Fruit fly (Drosophila melanogaster) whole organism, embryonic: Measurements from ENCODE around the gene Ctr1A.
A peak's percentile ranks its signal among the peaks of the same experiment; 100 is the strongest.

ENCODE experiments used
- Asciz ChIP-seq: fragments of 200-800 bp; sonication (Bioruptor generic); optimal IDR thresholded peaks from 2 replicates; lab custom pipeline; 2017; ENCODE audit warnings: missing biosample characterization, mild to moderate bottlenecking, missing genetic modification characterization, missing genetic modification reagents
- Awh ChIP-seq: fragments of 200-800 bp; sonication (Bioruptor generic); IDR thresholded peaks from 2 replicates; pipeline ENCODE4, ENCODE4 v1.3.6; 2022; ENCODE audit warnings: missing biosample characterization, missing genetic modification characterization
- Bdp1 ChIP-seq: fragments of 200-800 bp; sonication (Bioruptor generic); optimal IDR thresholded peaks from 3 replicates; lab custom pipeline; 2016; ENCODE audit warnings: missing biosample characterization, missing genetic modification characterization
- BtbVII ChIP-seq: fragments of 200-800 bp; sonication (Bioruptor generic); optimal IDR thresholded peaks from 3 replicates; lab custom pipeline; 2017; ENCODE audit warnings: missing biosample characterization, mild to moderate bottlenecking, missing genetic modification characterization
- C15 ChIP-seq: fragments of 200-800 bp; sonication (Bioruptor generic); IDR thresholded peaks from 3 replicates; pipeline ENCODE4 v1.3.6; 2022; ENCODE audit warnings: missing biosample characterization, missing genetic modification characterization
- CG10654 ChIP-seq: fragments of 200-800 bp; sonication (Bioruptor generic); optimal IDR thresholded peaks from 2 replicates; lab custom pipeline; 2016; ENCODE audit warnings: missing biosample characterization, missing genetic modification characterization
- CG11093 ChIP-seq: fragments of 200-800 bp; sonication (Bioruptor generic); IDR thresholded peaks from 3 replicates; pipeline ENCODE4 v1.3.6; 2022; ENCODE audit warnings: missing biosample characterization, missing genetic modification characterization
- CG11504 ChIP-seq: fragments of 200-800 bp; sonication (Bioruptor generic); optimal IDR thresholded peaks from 3 replicates; lab custom pipeline; 2019; ENCODE audit warnings: missing biosample characterization, mild to moderate bottlenecking, missing genetic modification characterization, moderate library complexity
- CG1233 ChIP-seq: fragments of 200-800 bp; sonication (Bioruptor generic); optimal IDR thresholded peaks from 4 replicates; lab custom pipeline; 2018; ENCODE audit warnings: missing biosample characterization, mild to moderate bottlenecking, missing genetic modification characterization
- CG12659 ChIP-seq: fragments of 200-800 bp; sonication (Bioruptor generic); optimal IDR thresholded peaks from 3 replicates; lab custom pipeline; 2017; ENCODE audit warnings: mild to moderate bottlenecking, missing biosample characterization, missing genetic modification reagents, missing genetic modification characterization
- CG12744 ChIP-seq: fragments of 200-800 bp; sonication (Bioruptor generic); optimal IDR thresholded peaks from 2 replicates; lab custom pipeline; 2016; ENCODE audit warnings: missing biosample characterization, missing genetic modification characterization
- CG12769 ChIP-seq: fragments of 200-800 bp; sonication (Bioruptor generic); optimal IDR thresholded peaks from 2 replicates; lab custom pipeline; 2019; ENCODE audit warnings: missing biosample characterization, mild to moderate bottlenecking, missing genetic modification characterization, moderate library complexity
- CG13123 ChIP-seq: fragments of 200-800 bp; sonication (Bioruptor generic); optimal IDR thresholded peaks from 2 replicates; lab custom pipeline; 2016; ENCODE audit warnings: missing biosample characterization, missing genetic modification characterization
- CG13296 ChIP-seq: fragments of 200-800 bp; sonication (Bioruptor generic); optimal IDR thresholded peaks from 3 replicates; lab custom pipeline; 2018; ENCODE audit warnings: missing biosample characterization, mild to moderate bottlenecking, missing genetic modification characterization
- CG14667 ChIP-seq: fragments of 200-800 bp; sonication (Bioruptor generic); IDR thresholded peaks from 2 replicates; pipeline ENCODE4 v1.3.6; 2022; ENCODE audit warnings: missing biosample characterization, missing genetic modification characterization
- CG15696 ChIP-seq: fragments of 200-800 bp; sonication (Bioruptor generic); optimal IDR thresholded peaks from 2 replicates; lab custom pipeline; 2019; ENCODE audit warnings: missing biosample characterization, mild to moderate bottlenecking, missing genetic modification characterization, moderate library complexity
- CG16815 ChIP-seq: fragments of 200-800 bp; sonication (Bioruptor generic); optimal IDR thresholded peaks from 3 replicates; lab custom pipeline; 2017; ENCODE audit warnings: missing biosample characterization, mild to moderate bottlenecking, missing genetic modification characterization
- CG16863 ChIP-seq: fragments of 200-800 bp; sonication (Bioruptor generic); optimal IDR thresholded peaks from 3 replicates; lab custom pipeline; 2016; ENCODE audit warnings: missing biosample characterization, missing genetic modification characterization
- CG17361 ChIP-seq: fragments of 200-800 bp; sonication (Bioruptor generic); IDR thresholded peaks from 3 replicates; pipeline ENCODE4 v1.3.6; 2022; ENCODE audit warnings: missing biosample characterization, missing genetic modification characterization
- CG3726 ChIP-seq: fragments of 200-800 bp; sonication (Bioruptor generic); IDR thresholded peaks from 3 replicates; pipeline ENCODE4, ENCODE4 v1.3.6; 2022; ENCODE audit warnings: missing biosample characterization, missing genetic modification characterization
- CG3847 ChIP-seq: fragments of 200-800 bp; sonication (Bioruptor generic); IDR thresholded peaks from 2 replicates; pipeline ENCODE4 v1.3.6; 2022; ENCODE audit warnings: missing biosample characterization, missing genetic modification characterization
- CG43689 ChIP-seq: fragments of 200-800 bp; sonication (Bioruptor generic); IDR thresholded peaks from 2 replicates; pipeline ENCODE4 v1.3.6; 2022; ENCODE audit warnings: missing biosample characterization, missing genetic modification characterization
- CG5953 ChIP-seq: fragments of 200-800 bp; sonication (Bioruptor generic); IDR thresholded peaks from 2 replicates; pipeline ENCODE4 v1.3.6; 2022; ENCODE audit warnings: missing biosample characterization, missing genetic modification characterization
- CG7928 ChIP-seq: fragments of 200-800 bp; sonication (Bioruptor generic); optimal IDR thresholded peaks from 2 replicates; lab custom pipeline; 2017; ENCODE audit warnings: missing biosample characterization, mild to moderate bottlenecking, missing genetic modification characterization
- CG9727 ChIP-seq: fragments of 200-800 bp; sonication (Bioruptor generic); optimal IDR thresholded peaks from 3 replicates; lab custom pipeline; 2017; ENCODE audit warnings: missing biosample characterization, mild to moderate bottlenecking, missing genetic modification characterization
- D ChIP-seq, 2 experiments: fragments of 200-800 bp in 1 of 2; fragments of >200 bp in 1 of 2; sonication (Bioruptor generic) in 1 of 2; optimal IDR thresholded peaks; 2 replicates in 1 of 2; 3 replicates in 1 of 2; lab custom pipeline; 2017; ENCODE audit warnings: mild to moderate bottlenecking in 1 of 2, missing biosample characterization in 1 of 2, missing genetic modification characterization in 1 of 2, missing genetic modification reagents in 1 of 2
- Dek ChIP-seq: fragments of 200-800 bp; sonication (Bioruptor generic); optimal IDR thresholded peaks from 3 replicates; lab custom pipeline; 2019; ENCODE audit warnings: missing biosample characterization, mild to moderate bottlenecking, missing genetic modification characterization, moderate library complexity
- Eip74EF ChIP-seq, 2 experiments: fragments of 200-800 bp in 1 of 2; fragments of >200 bp in 1 of 2; sonication (Bioruptor generic) in 1 of 2; optimal IDR thresholded peaks; 2 replicates each; lab custom pipeline; 2017 to 2019; ENCODE audit warnings: missing biosample characterization in 2 of 2, missing genetic modification characterization in 2 of 2, mild to moderate bottlenecking in 1 of 2, moderate library complexity in 1 of 2
- Fer1 ChIP-seq: fragments of 200-800 bp; sonication (Bioruptor generic); optimal IDR thresholded peaks from 2 replicates; lab custom pipeline; 2017; ENCODE audit warnings: missing biosample characterization, mild to moderate bottlenecking, missing genetic modification characterization
- HLH54F ChIP-seq: fragments of 200-800 bp; sonication (Bioruptor generic); optimal IDR thresholded peaks from 3 replicates; lab custom pipeline; 2016; ENCODE audit warnings: missing biosample characterization, missing genetic modification characterization
- Hr78 ChIP-seq, 2 experiments: fragments of 200-800 bp in 1 of 2; fragments of >200 bp in 1 of 2; sonication (Bioruptor generic) in 1 of 2; optimal IDR thresholded peaks; 2 replicates each; lab custom pipeline; 2017 to 2019; ENCODE audit warnings: missing biosample characterization in 2 of 2, missing genetic modification characterization in 2 of 2, mild to moderate bottlenecking in 1 of 2, moderate library complexity in 1 of 2
- Kr ChIP-seq: fragments of 200-800 bp; sonication (Bioruptor generic); optimal IDR thresholded peaks from 2 replicates; lab custom pipeline; 2017; ENCODE audit warnings: missing biosample characterization, mild to moderate bottlenecking, missing genetic modification characterization
- Spps ChIP-seq: fragments of 200-800 bp; sonication (Bioruptor generic); optimal IDR thresholded peaks from 2 replicates; lab custom pipeline; 2018; ENCODE audit warnings: missing biosample characterization, mild to moderate bottlenecking, missing genetic modification characterization
- ab ChIP-seq: fragments of 200-800 bp; sonication (Bioruptor generic); optimal IDR thresholded peaks from 2 replicates; lab custom pipeline; 2016; ENCODE audit warnings: missing biosample characterization, missing genetic modification characterization
- al ChIP-seq: fragments of 200-800 bp; sonication (Bioruptor generic); IDR thresholded peaks from 2 replicates; pipeline ENCODE4 v1.3.6; 2022; ENCODE audit warnings: missing biosample characterization, missing genetic modification characterization
- chinmo ChIP-seq: fragments of 200-800 bp; sonication (Bioruptor generic); IDR thresholded peaks from 4 replicates; pipeline ENCODE4 v1.3.6; 2022; ENCODE audit warnings: missing biosample characterization, missing genetic modification characterization; ENCODE audit not compliant: partially characterized antibody
- crol ChIP-seq: fragments of 200-800 bp; sonication (Bioruptor generic); IDR thresholded peaks from 2 replicates; pipeline ENCODE4 v1.3.6; 2022; ENCODE audit warnings: missing biosample characterization, missing genetic modification characterization
- gsb ChIP-seq: fragments of 200-800 bp; sonication (Bioruptor generic); IDR thresholded peaks from 2 replicates; pipeline ENCODE4 v1.3.6; 2022; ENCODE audit warnings: missing biosample characterization, missing genetic modification characterization
- kni ChIP-seq: fragments of 200-800 bp; sonication (Bioruptor generic); optimal IDR thresholded peaks from 3 replicates; lab custom pipeline; 2017; ENCODE audit warnings: mild to moderate bottlenecking, missing biosample characterization, missing genetic modification reagents, missing genetic modification characterization
- pho ChIP-seq: fragments of 200-800 bp; sonication (Bioruptor generic); optimal IDR thresholded peaks from 2 replicates; lab custom pipeline; 2016; ENCODE audit warnings: missing biosample characterization, missing genetic modification characterization
- prd ChIP-seq, 3 experiments: fragments of >200 bp in 2 of 3; fragments of 200-800 bp in 1 of 3; sonication (Bioruptor generic) in 1 of 3; optimal IDR thresholded peaks in 2 of 3; IDR thresholded peaks in 1 of 3; 2 replicates in 2 of 3; 3 replicates in 1 of 3; pipeline versions ENCODE4 v1.3.6 to Lab custom; 2017 to 2022; ENCODE audit warnings: missing biosample characterization in 1 of 3, missing genetic modification characterization in 1 of 3
- sr ChIP-seq: fragments of 200-800 bp; sonication (Bioruptor generic); IDR thresholded peaks from 3 replicates; pipeline ENCODE4 v1.3.6; 2022; ENCODE audit warnings: missing biosample characterization, missing genetic modification characterization
- usp ChIP-seq: fragments of >200 bp; optimal IDR thresholded peaks from 2 replicates; lab custom pipeline; 2017; ENCODE audit warnings: missing biosample characterization, missing genetic modification characterization
- vvl ChIP-seq: fragments of 200-800 bp; sonication (Bioruptor generic); IDR thresholded peaks from 2 replicates; pipeline ENCODE4 v1.3.6; 2022; ENCODE audit warnings: missing biosample characterization, missing genetic modification characterization

Gene Ctr1A

DNA sequence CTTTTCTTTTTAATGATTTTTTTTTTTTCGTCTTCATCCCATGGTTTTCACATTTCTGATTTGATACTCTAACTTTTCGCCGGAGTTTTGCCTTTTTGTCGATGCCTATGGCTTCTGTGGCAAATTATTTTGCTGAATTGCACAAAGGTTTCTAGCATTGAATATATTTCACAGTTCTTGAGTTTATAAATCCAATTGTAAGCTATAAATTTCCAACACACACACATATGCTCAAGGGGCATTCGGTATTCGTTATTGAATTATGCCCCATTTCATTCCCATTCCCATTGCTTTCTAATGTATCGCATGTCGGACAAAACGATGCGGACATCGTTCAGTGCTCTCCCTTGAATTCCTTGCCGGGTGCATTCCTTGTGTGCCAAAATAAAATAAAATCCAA is 46.0 kb upstream of the Ctr1A start (continued):
- TF ChIP-seq CG16815 (no peak), D (optimal IDR thresholded peaks at IDR 0.05; lab: Kevin White, UChicago) (no peak), D (GFP tag; optimal IDR thresholded peaks at IDR 0.05; lab: Kevin White, UChicago) (peak; percentile 49), CG12659 (no peak), usp (GFP tag; lab: Kevin White, UChicago) (no peak), CG17361 (GFP tag; lab: Robert Waterston, UW) (peak; percentile 66), BtbVII (no peak), Bdp1 (no peak), prd (optimal IDR thresholded peaks at IDR 0.05; lab: Kevin White, UChicago) (no peak), prd (GFP tag; IDR thresholded peaks at IDR 0.05; lab: Robert Waterston, UW) (peak; percentile 81; the same call in 2 of the 3 replicates), Fer1 (no peak), CG1233 (peak; percentile 7), CG14667 (GFP tag; lab: Robert Waterston, UW) (peak; percentile 34), Spps (tag; lab: Kevin White, UChicago) (peak; percentile 18), CG13123 (GFP tag; lab: Kevin White, UChicago) (no peak), CG10654 (GFP tag; lab: Kevin White, UChicago) (peak; percentile 22), Asciz (GFP tag; lab: Kevin White, UChicago) (peak; percentile 25), C15 (GFP tag; lab: Robert Waterston, UW) (no peak), pho (no peak), CG3847 (0 out of 2 replicates have a peak, but pooled peaks have one; percentile 11), sr (GFP tag; lab: Robert Waterston, UW) (no peak), Kr (GFP tag; lab: Kevin White, UChicago) (no peak), ab (no peak), al (GFP tag; lab: Robert Waterston, UW) (no peak), CG7928 (GFP tag; lab: Kevin White, UChicago) (no peak)

DNA sequence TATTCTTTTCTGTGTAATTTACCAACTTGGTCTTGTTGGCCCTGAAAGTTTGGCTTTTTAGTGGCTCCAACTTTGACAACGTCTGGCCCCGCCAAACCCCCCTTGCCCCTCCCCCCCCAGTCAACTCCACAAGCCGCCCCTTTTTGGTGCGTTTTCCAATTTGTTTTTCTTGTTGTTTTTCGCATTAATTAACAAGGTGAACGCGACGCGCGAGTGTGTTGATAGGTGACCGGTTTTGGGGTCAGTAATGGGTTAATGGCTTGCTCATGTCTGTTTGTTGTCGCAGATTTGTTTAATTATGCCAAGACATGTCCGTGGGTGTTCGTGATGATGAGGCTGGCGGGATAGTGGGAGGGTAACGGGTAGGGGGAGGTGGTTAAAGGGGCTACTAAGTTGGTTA is 44.7 kb upstream of the Ctr1A start:
- TF ChIP-seq CG13296 (GFP tag; lab: Kevin White, UChicago) (no peak), CG9727 (GFP tag; lab: Kevin White, UChicago) (no peak), CG12659 (no peak), CG16863 (GFP tag; lab: Kevin White, UChicago) (no peak), Eip74EF (GFP tag; optimal IDR thresholded peaks at IDR 0.05; lab: Kevin White, UChicago) (no peak), vvl (peak; percentile 40; the same call in 1 of the 2 replicates), CG12769 (peak; percentile 10), CG15696 (tag; lab: Kevin White, UChicago) (no peak), sr (GFP tag; lab: Robert Waterston, UW) (0 out of 3 replicates have a peak, but pooled peaks have one; percentile 31), Awh (GFP tag; lab: Robert Waterston, UW) (peak; percentile 63), CG12744 (GFP tag; lab: Kevin White, UChicago) (no peak), kni (GFP tag; lab: Kevin White, UChicago) (no peak), CG11504 (no peak), Hr78 (GFP tag; optimal IDR thresholded peaks at IDR 0.05; lab: Kevin White, UChicago) (peak in 1 of 2 experiments; percentile 70), CG11093 (no peak), CG43689 (GFP tag; lab: Robert Waterston, UW) (no peak), CG3726 (no peak), CG5953 (GFP tag; lab: Robert Waterston, UW) (no peak), crol (peak; percentile 77), Dek (no peak), chinmo (GFP tag; lab: Robert Waterston, UW) (peak; percentile 77; the same call in 3 of the 4 replicates), gsb (GFP tag; lab: Robert Waterston, UW) (no peak), HLH54F (GFP tag; lab: Kevin White, UChicago) (no peak)
